Worm (Caenorhabditis elegans): ENCODE results near the gene F16H6.3.

Gene F16H6.3

ce11 chrV:18179663-18180062, 15.4 kb upstream of the F16H6.3 start, which contains the start of gene C31G12.1:
TSS of gene C31G12.1 (plus strand) at chrV:18179963.
- no peak for TF ChIP-seq zag-1 (tag; optimal IDR thresholded peaks at IDR 0.05)
- no peak for TF ChIP-seq unc-62 (GFP tag; optimal IDR thresholded peaks at IDR 0.05)
- TF ChIP-seq sma-9 (GFP tag; optimal IDR thresholded peaks at IDR 0.05) = no peak
- TF ChIP-seq sma-9 (tag; optimal IDR thresholded peaks at IDR 0.05) = no peak
- no peak for TF ChIP-seq mab-5 (tag; optimal IDR thresholded peaks at IDR 0.05)
- TF ChIP-seq gmeb-1 (tag; optimal IDR thresholded peaks at IDR 0.05) = no peak
- no peak for TF ChIP-seq ZK546.5 (tag; optimal IDR thresholded peaks at IDR 0.05)
- no peak for TF ChIP-seq lin-11 (tag; optimal IDR thresholded peaks at IDR 0.05)

- no peak for TF ChIP-seq R02D3.7 (tag; optimal IDR thresholded peaks at IDR 0.05)
- no peak for TF ChIP-seq ztf-4 (tag; optimal IDR thresholded peaks at IDR 0.05)
- no peak for TF ChIP-seq nhr-77 (tag; optimal IDR thresholded peaks at IDR 0.05)
- no peak for TF ChIP-seq ceh-82 (tag; optimal IDR thresholded peaks at IDR 0.05)
- no peak for TF ChIP-seq snpc-4 (tag; optimal IDR thresholded peaks at IDR 0.05)
- no peak for TF ChIP-seq lin-39 (tag; optimal IDR thresholded peaks at IDR 0.05)
- no peak for TF ChIP-seq nhr-23 (tag; optimal IDR thresholded peaks at IDR 0.05)
- TF ChIP-seq ceh-16 (tag; optimal IDR thresholded peaks at IDR 0.05) = no peak
- TF ChIP-seq nhr-10 (tag; optimal IDR thresholded peaks at IDR 0.05) = no peak
- no peak for TF ChIP-seq peb-1 (tag; optimal IDR thresholded peaks at IDR 0.05)
- no peak for TF ChIP-seq ama-1 (optimal IDR thresholded peaks at IDR 0.05)
- TF ChIP-seq nhr-25 (tag; optimal IDR thresholded peaks at IDR 0.05) = no peak
- no peak for TF ChIP-seq gmeb-1 (tag; optimal IDR thresholded peaks at IDR 0.05)
- no peak for TF ChIP-seq unc-62 (GFP tag; optimal IDR thresholded peaks at IDR 0.05)
- TF ChIP-seq elt-1 (tag; optimal IDR thresholded peaks at IDR 0.05) = no peak
These were observed 10.2 kb upstream of the F16H6.3 start, which contains the start of gene C31G12.3 for ce11 chrV:18184910-18185309. TSS of gene C31G12.3 (plus strand) at chrV:18185210.

ce11 chrV:18188328-18188727, 6.8 kb upstream of the F16H6.3 start, which contains the start of gene clec-245:
TSS of gene clec-245 (minus strand) at chrV:18188428.
- TF ChIP-seq nhr-21 (tag; optimal IDR thresholded peaks at IDR 0.05) (no peak), sem-4 (tag; optimal IDR thresholded peaks at IDR 0.05) (no peak), nhr-12 (tag; optimal IDR thresholded peaks at IDR 0.05) (no peak), R02D3.7 (tag; optimal IDR thresholded peaks at IDR 0.05) (no peak), zag-1 (tag; optimal IDR thresholded peaks at IDR 0.05) (no peak), lin-11 (tag; optimal IDR thresholded peaks at IDR 0.05) (no peak), F13H6.1 (tag; optimal IDR thresholded peaks at IDR 0.05) (no peak), nhr-237 (tag; optimal IDR thresholded peaks at IDR 0.05) (no peak), fos-1 (tag; optimal IDR thresholded peaks at IDR 0.05) (no peak), blmp-1 (tag; optimal IDR thresholded peaks at IDR 0.05; ENCODE audit: insufficient read depth) (no peak), lin-39 (tag; optimal IDR thresholded peaks at IDR 0.05) (no peak)

- TF ChIP-seq aly-2 (tag; optimal IDR thresholded peaks at IDR 0.05) (no peak), crh-2 (tag; optimal IDR thresholded peaks at IDR 0.05) (no peak), egl-27 (tag; optimal IDR thresholded peaks at IDR 0.05) (no peak), ZK546.5 (tag; optimal IDR thresholded peaks at IDR 0.05) (no peak), nhr-129 (tag; optimal IDR thresholded peaks at IDR 0.05) (no peak), sma-3 (GFP tag; optimal IDR thresholded peaks at IDR 0.05) (no peak), peb-1 (tag; optimal IDR thresholded peaks at IDR 0.05) (no peak), unc-62 (GFP tag; optimal IDR thresholded peaks at IDR 0.05) (no peak), ztf-1 (GFP tag; conservative IDR thresholded peaks at IDR 0.05) (no peak), ztf-11 (tag; optimal IDR thresholded peaks at IDR 0.05) (no peak), lin-39 (tag; optimal IDR thresholded peaks at IDR 0.05) (no peak), nhr-6 (tag; optimal IDR thresholded peaks at IDR 0.05) (no peak), zag-1 (tag; optimal IDR thresholded peaks at IDR 0.05) (no peak)
These were observed 5.9 kb upstream of the F16H6.3 start, which contains the start of gene clec-246 for ce11 chrV:18189181-18189580. TSS of gene clec-246 (plus strand) at chrV:18189481.

ce11 chrV:18191128-18191527, 4.0 kb upstream of the F16H6.3 start, which contains the start of gene clec-42:
TSS of gene clec-42 (plus strand) at chrV:18191412.
- TF ChIP-seq R02D3.7 (tag; optimal IDR thresholded peaks at IDR 0.05) (no peak), mdl-1 (tag; optimal IDR thresholded peaks at IDR 0.05) (no peak), nhr-77 (tag; optimal IDR thresholded peaks at IDR 0.05) (no peak), nhr-10 (tag; optimal IDR thresholded peaks at IDR 0.05) (no peak), sma-9 (GFP tag; optimal IDR thresholded peaks at IDR 0.05) (no peak), sma-9 (tag; optimal IDR thresholded peaks at IDR 0.05) (no peak), dmd-4 (tag; optimal IDR thresholded peaks at IDR 0.05) (no peak), skn-1 (tag; optimal IDR thresholded peaks at IDR 0.05) (no peak), lin-39 (tag; optimal IDR thresholded peaks at IDR 0.05) (no peak), mab-5 (tag; optimal IDR thresholded peaks at IDR 0.05) (no peak), gmeb-1 (tag; optimal IDR thresholded peaks at IDR 0.05) (no peak)
